Fruit fly (Drosophila melanogaster): Measurements from ENCODE around the gene dop.

dop gene

dm6 chr3L:15588514-15589138 is 22.8 kb downstream of the dop start, which contains the start of gene RhoGAP71E (continued):
- TF ChIP-seq al (GFP tag; IDR thresholded peaks at IDR 0.05) (peak; percentile 51; the same call in 1 of the 2 replicates), gsb (GFP tag; IDR thresholded peaks at IDR 0.05) (no peak), pan (optimal IDR thresholded peaks at IDR 0.05) (no peak), pan (GFP tag; optimal IDR thresholded peaks at IDR 0.05 in 1 of 2, IDR thresholded peaks at IDR 0.05 in 1 of 2) (peak in 1 of 2 experiments; percentile 53), CG17802 (tag; optimal IDR thresholded peaks at IDR 0.05) (no peak), CG7357 (GFP tag; IDR thresholded peaks at IDR 0.05) (no peak), en (GFP tag; optimal IDR thresholded peaks at IDR 0.05) (no peak), CG4424 (GFP tag; optimal IDR thresholded peaks at IDR 0.05) (no peak), NK7.1 (GFP tag; optimal IDR thresholded peaks at IDR 0.05) (no peak), CG18476 (GFP tag; optimal IDR thresholded peaks at IDR 0.05) (peak; percentile 7), wdn (GFP tag; IDR thresholded peaks at IDR 0.05) (0 out of 2 replicates have a peak, but pooled peaks have one; percentile 18), CG9932 (GFP tag; IDR thresholded peaks at IDR 0.05) (peak; percentile 57), fu2 (GFP tag; optimal IDR thresholded peaks at IDR 0.05) (no peak), CG33557 (GFP tag; optimal IDR thresholded peaks at IDR 0.05) (no peak), row (GFP tag; IDR thresholded peaks at IDR 0.05) (peak; percentile 68), gcm2 (GFP tag; optimal IDR thresholded peaks at IDR 0.05) (no peak), ash1 (GFP tag; optimal IDR thresholded peaks at IDR 0.05) (peak; percentile 28), CG11504 (tag; optimal IDR thresholded peaks at IDR 0.05) (peak; percentile 56), stwl (tag; optimal IDR thresholded peaks at IDR 0.05) (no peak), MTF-1 (GFP tag; optimal IDR thresholded peaks at IDR 0.05; ENCODE audit: borderline replicate concordance) (peak; percentile 41), CG7786 (GFP tag; optimal IDR thresholded peaks at IDR 0.05) (no peak), CG12744 (GFP tag; optimal IDR thresholded peaks at IDR 0.05) (no peak), CG9727 (GFP tag; optimal IDR thresholded peaks at IDR 0.05) (peak; percentile 37), CG11696 (GFP tag; IDR thresholded peaks at IDR 0.05) (peak; percentile 36; the same call in 1 of the 2 replicates), CG17829 (tag; optimal IDR thresholded peaks at IDR 0.05) (peak; percentile 73), p53 (GFP tag; optimal IDR thresholded peaks at IDR 0.05) (no peak), CG7271 (tag; optimal IDR thresholded peaks at IDR 0.05) (no peak), CG42726 (GFP tag; IDR thresholded peaks at IDR 0.05; ENCODE audit: partially characterized antibody) (peak; percentile 54; the same call in 1 of the 2 replicates), lilli (GFP tag; optimal IDR thresholded peaks at IDR 0.05) (peak; percentile 39), nom (GFP tag; optimal IDR thresholded peaks at IDR 0.05) (peak; percentile 58), luna (GFP tag; optimal IDR thresholded peaks at IDR 0.05) (no peak), Chrac-16 (GFP tag; optimal IDR thresholded peaks at IDR 0.05) (no peak), CG11247 (GFP tag; IDR thresholded peaks at IDR 0.05) (peak; percentile 39; the same call in 1 of the 2 replicates), CG34422 (GFP tag; IDR thresholded peaks at IDR 0.05) (no peak; the same call in 1 of the 3 replicates), HLHmδ (GFP tag; optimal IDR thresholded peaks at IDR 0.05) (peak; percentile 26), CG1832 (GFP tag; optimal IDR thresholded peaks at IDR 0.05) (no peak), CG14965 (GFP tag; optimal IDR thresholded peaks at IDR 0.05; ENCODE audit: borderline replicate concordance) (no peak), trh (GFP tag; optimal IDR thresholded peaks at IDR 0.05) (no peak), CG17186 (GFP tag; optimal IDR thresholded peaks at IDR 0.05) (no peak), bowl (GFP tag; IDR thresholded peaks at IDR 0.05) (no peak), CG10565 (GFP tag; optimal IDR thresholded peaks at IDR 0.05) (no peak), CG14050 (GFP tag; IDR thresholded peaks at IDR 0.05) (no peak), B-H1 (GFP tag; IDR thresholded peaks at IDR 0.05) (peak; percentile 27; the same call in 1 of the 3 replicates), CG4730 (GFP tag; IDR thresholded peaks at IDR 0.05) (peak; percentile 29; the same call in 1 of the 2 replicates), CG30403 (GFP tag; optimal IDR thresholded peaks at IDR 0.05) (no peak), dan (GFP tag; IDR thresholded peaks at IDR 0.05) (no peak), NFAT (GFP tag; IDR thresholded peaks at IDR 0.05) (peak; percentile 54; the same call in 1 of the 2 replicates), repo (GFP tag; optimal IDR thresholded peaks at IDR 0.05) (peak; percentile 28), CG11085 (GFP tag; IDR thresholded peaks at IDR 0.05) (no peak), hkb (optimal IDR thresholded peaks at IDR 0.05) (no peak), hkb (GFP tag; IDR thresholded peaks at IDR 0.05) (peak; percentile 64)

Measured in whole organism, embryonic.